Worm (Caenorhabditis elegans): Measurements from ENCODE around the gene txt-13.
A peak's percentile ranks its signal among the peaks of the same experiment; 100 is the strongest.

Gene txt-13

DNA sequence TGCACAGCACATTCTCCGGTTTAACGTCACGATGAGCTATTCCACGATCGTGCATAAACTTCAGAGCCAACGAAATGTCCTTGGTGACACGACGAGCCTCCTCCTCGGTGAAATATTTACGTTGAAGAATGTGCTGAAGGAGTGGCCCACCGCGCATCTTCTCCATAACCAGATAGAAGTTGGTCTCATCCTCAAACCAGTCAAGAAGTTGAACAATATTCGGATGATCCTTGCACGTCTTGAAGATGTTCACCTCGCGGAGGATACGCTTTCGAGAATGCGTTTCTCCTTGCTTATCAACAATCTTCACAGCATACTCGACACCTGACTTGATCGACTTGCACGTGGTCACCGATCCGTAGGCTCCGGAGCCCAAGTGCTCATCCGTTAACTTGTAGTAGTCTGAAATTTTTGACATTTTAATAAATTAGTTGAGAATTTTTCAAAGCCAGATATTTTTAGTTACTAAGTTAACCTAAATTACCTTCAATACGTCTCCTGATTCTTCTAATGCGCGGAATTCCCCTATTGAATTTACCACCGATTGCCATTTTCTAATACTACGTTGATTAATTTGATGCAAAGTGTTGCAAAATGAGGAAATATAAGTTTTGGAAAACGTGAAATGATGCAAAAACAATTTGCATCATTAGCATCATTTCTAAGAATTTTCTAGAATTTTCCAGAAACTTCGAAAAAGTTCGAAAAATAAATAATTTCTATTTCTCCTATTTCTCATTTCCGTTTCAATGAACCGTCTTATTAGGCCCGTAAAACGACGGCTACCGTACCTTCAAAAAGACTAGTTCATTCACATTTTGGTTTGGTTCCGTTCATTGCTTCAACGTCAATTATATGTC, 24.2 kb upstream of the txt-13 start:
- TF ChIP-seq Y55F3AM.14 (GFP tag; optimal IDR thresholded peaks at IDR 0.05) (peak; percentile 20), ztf-4 (tag; optimal IDR thresholded peaks at IDR 0.05) (peak; percentile 59), mdl-1 (tag; optimal IDR thresholded peaks at IDR 0.05) (no peak), nhr-12 (tag; optimal IDR thresholded peaks at IDR 0.05) (no peak), nhr-77 (tag; optimal IDR thresholded peaks at IDR 0.05) (no peak), sma-3 (GFP tag; optimal IDR thresholded peaks at IDR 0.05) (peak; percentile 25), nhr-129 (tag; optimal IDR thresholded peaks at IDR 0.05) (peak; percentile 22), nhr-21 (tag; optimal IDR thresholded peaks at IDR 0.05) (peak; percentile 7), lsy-2 (tag; optimal IDR thresholded peaks at IDR 0.05) (no peak)

DNA sequence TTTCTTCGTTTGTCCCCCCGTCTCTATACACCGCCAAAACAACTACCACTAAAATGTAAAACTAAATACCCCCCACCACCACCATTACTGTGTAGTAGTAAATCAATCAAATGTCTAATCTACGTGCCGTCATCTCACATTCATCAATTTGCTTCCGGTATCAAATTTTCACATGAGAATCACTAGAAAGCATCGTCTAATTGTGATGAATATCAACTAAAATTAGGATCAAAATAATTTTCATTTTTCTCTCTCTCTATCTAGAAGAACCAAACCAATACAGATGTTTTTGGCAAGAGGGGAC, 23.7 kb upstream of the txt-13 start:
- TF ChIP-seq ama-1 (optimal IDR thresholded peaks at IDR 0.05): peak; percentile 83
- no peak for TF ChIP-seq mab-5 (tag; optimal IDR thresholded peaks at IDR 0.05)
- peak; percentile 9 for TF ChIP-seq C34F6.9 (tag; optimal IDR thresholded peaks at IDR 0.05)
- TF ChIP-seq unc-39 (tag; optimal IDR thresholded peaks at IDR 0.05): no peak
- peak in 1 of 2 experiments; percentile 43 for TF ChIP-seq lsy-2 (tag; optimal IDR thresholded peaks at IDR 0.05)
- TF ChIP-seq ztf-4 (tag; optimal IDR thresholded peaks at IDR 0.05): peak; percentile 48
- TF ChIP-seq unc-55 (GFP tag; optimal IDR thresholded peaks at IDR 0.05): peak; percentile 19

DNA sequence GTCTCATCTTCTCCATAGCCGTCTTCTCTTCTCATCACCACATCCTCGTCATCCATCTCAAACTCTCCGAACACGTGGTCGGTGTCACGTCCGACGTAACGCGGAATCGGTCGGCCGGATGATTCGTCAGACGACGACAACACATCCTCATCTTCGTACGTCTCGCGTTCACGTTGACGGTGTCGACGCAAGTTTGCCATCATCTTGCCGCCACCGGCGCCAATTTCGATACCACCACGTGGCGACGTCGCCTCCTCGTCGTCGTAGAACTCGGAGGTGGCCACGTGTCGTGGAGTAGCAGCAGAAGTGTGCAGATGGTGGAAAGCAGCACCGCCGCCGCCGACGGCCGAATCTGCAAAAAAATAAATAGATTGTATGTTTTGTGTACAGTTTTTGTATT, 23.1 kb upstream of the txt-13 start:
- TF ChIP-seq nhr-129 (tag; optimal IDR thresholded peaks at IDR 0.05): peak; percentile 0
- no peak for TF ChIP-seq ZK546.5 (tag; optimal IDR thresholded peaks at IDR 0.05)

ce11 chrII:10547803-10548693, 22.4 kb upstream of the txt-13 start:
- peak; percentile 86 for TF ChIP-seq ama-1 (optimal IDR thresholded peaks at IDR 0.05)
- TF ChIP-seq lin-13 (GFP tag; optimal IDR thresholded peaks at IDR 0.05): no peak
- TF ChIP-seq nhr-129 (tag; optimal IDR thresholded peaks at IDR 0.05): peak; percentile 79
- TF ChIP-seq lin-11 (tag; optimal IDR thresholded peaks at IDR 0.05): peak; percentile 23
- TF ChIP-seq mab-5 (tag; optimal IDR thresholded peaks at IDR 0.05): no peak
- peak; percentile 6 for TF ChIP-seq unc-55 (GFP tag; optimal IDR thresholded peaks at IDR 0.05)
- no peak for TF ChIP-seq nhr-77 (tag; optimal IDR thresholded peaks at IDR 0.05)
- TF ChIP-seq gmeb-1 (tag; optimal IDR thresholded peaks at IDR 0.05): peak; percentile 12
- TF ChIP-seq C34F6.9 (tag; optimal IDR thresholded peaks at IDR 0.05): peak; percentile 7
- TF ChIP-seq sma-9 (GFP tag; optimal IDR thresholded peaks at IDR 0.05): peak; percentile 16
- no peak for TF ChIP-seq sma-9 (tag; optimal IDR thresholded peaks at IDR 0.05)

ce11 chrII:10548778-10549671, 21.4 kb upstream of the txt-13 start:
- TF ChIP-seq ceh-82 (tag; optimal IDR thresholded peaks at IDR 0.05) (peak; percentile 56), peb-1 (tag; optimal IDR thresholded peaks at IDR 0.05) (peak; percentile 58), mab-5 (tag; optimal IDR thresholded peaks at IDR 0.05) (peak; percentile 82), snpc-4 (tag; optimal IDR thresholded peaks at IDR 0.05) (no peak), nhr-77 (tag; optimal IDR thresholded peaks at IDR 0.05) (no peak), alr-1 (tag; optimal IDR thresholded peaks at IDR 0.05) (no peak), nhr-129 (tag; optimal IDR thresholded peaks at IDR 0.05) (peak; percentile 92), ama-1 (optimal IDR thresholded peaks at IDR 0.05) (peak; percentile 95), ZK546.5 (tag; optimal IDR thresholded peaks at IDR 0.05) (no peak), nhr-21 (tag; optimal IDR thresholded peaks at IDR 0.05) (peak; percentile 66), lsy-2 (tag; optimal IDR thresholded peaks at IDR 0.05) (peak; percentile 70 to 85), F13H6.1 (tag; optimal IDR thresholded peaks at IDR 0.05) (peak; percentile 89), nhr-12 (tag; optimal IDR thresholded peaks at IDR 0.05) (no peak), ztf-1 (GFP tag; conservative IDR thresholded peaks at IDR 0.05) (no peak), ztf-4 (tag; optimal IDR thresholded peaks at IDR 0.05) (peak; percentile 78), elt-1 (tag; optimal IDR thresholded peaks at IDR 0.05) (no peak), mdl-1 (tag; optimal IDR thresholded peaks at IDR 0.05) (peak; percentile 93), nhr-23 (tag; optimal IDR thresholded peaks at IDR 0.05) (no peak), nhr-11 (tag; optimal IDR thresholded peaks at IDR 0.05) (peak; percentile 40), sma-9 (GFP tag; optimal IDR thresholded peaks at IDR 0.05) (peak; percentile 88), sma-9 (tag; optimal IDR thresholded peaks at IDR 0.05) (no peak), sem-4 (tag; optimal IDR thresholded peaks at IDR 0.05) (peak; percentile 91), unc-55 (GFP tag; optimal IDR thresholded peaks at IDR 0.05) (peak; percentile 84), fos-1 (tag; optimal IDR thresholded peaks at IDR 0.05) (peak; percentile 58), Y55F3AM.14 (GFP tag; optimal IDR thresholded peaks at IDR 0.05) (peak; percentile 57), egl-27 (tag; optimal IDR thresholded peaks at IDR 0.05) (peak; percentile 89), R02D3.7 (tag; optimal IDR thresholded peaks at IDR 0.05) (no peak), unc-62 (GFP tag; optimal IDR thresholded peaks at IDR 0.05) (no peak), ceh-16 (tag; optimal IDR thresholded peaks at IDR 0.05) (peak; percentile 80), nhr-25 (tag; optimal IDR thresholded peaks at IDR 0.05) (peak; percentile 83), elt-3 (tag; optimal IDR thresholded peaks at IDR 0.05) (no peak)

Data from whole organism, L2 larva.